Fruit fly (Drosophila melanogaster): ENCODE data around the gene CG10132.
A peak's percentile ranks its signal among the peaks of the same experiment; 100 is the strongest.

DNA sequence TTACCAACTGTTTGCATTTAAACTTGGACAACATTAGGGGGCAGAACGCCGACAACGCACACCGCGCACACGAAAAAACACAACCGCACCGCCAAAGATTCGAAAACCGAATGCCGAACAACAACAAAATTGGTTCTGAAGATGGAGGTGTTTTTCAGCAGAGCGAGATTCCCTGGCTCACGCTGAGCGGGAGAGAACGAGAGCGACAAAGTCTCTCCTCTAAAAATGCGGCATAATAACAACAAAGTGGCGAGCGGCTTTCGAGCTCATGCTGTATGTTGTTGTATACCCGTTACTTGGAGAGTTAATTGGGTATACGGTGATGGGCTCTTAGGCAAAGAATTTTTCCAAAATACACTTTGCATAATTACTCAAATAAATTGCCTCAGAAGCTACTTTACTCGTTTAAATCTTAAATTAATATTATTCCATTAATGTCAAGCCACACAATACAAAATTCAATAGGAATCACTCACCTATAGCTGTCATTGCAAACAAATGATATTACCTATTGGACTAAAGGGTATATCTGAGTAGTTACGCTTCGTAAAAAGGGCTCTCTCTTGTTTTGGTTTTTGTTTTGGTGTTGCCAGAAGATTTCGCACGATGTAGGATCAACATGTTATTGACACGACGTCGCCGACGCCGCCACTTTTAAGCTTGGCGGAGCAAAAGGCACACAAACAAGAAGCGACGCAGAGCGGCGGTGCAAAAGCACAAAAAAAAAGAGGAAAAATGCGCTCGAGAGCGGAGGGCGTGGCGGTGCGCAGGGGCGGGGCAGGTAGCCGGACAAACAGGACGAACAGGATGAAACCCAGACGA, 54.1 kb downstream of the CG10132 start:
- TF ChIP-seq Lpt (GFP tag; optimal IDR thresholded peaks at IDR 0.05) (peak; percentile 94), CG8319 (GFP tag; optimal IDR thresholded peaks at IDR 0.05) (peak; percentile 76), CG16779 (tag; optimal IDR thresholded peaks at IDR 0.05) (peak; percentile 86), CG9139 (GFP tag; optimal IDR thresholded peaks at IDR 0.05) (peak; percentile 84), CG11762 (GFP tag; optimal IDR thresholded peaks at IDR 0.05; ENCODE audit: insufficient read depth) (peak; percentile 87), CG3919 (GFP tag; optimal IDR thresholded peaks at IDR 0.05) (peak; percentile 93), svp (GFP tag) (peak; percentile 98), fkh (GFP tag; optimal IDR thresholded peaks at IDR 0.05) (peak; percentile 59)
